Fruit fly (Drosophila melanogaster) whole organism: ENCODE results near the gene mRpS18B.

Experiments
- CG8478 ChIP-seq: fragments of >200 bp; optimal IDR thresholded peaks from 2 replicates; lab custom pipeline; 2018; ENCODE audit warnings: inconsistent platforms
- psq ChIP-seq: fragments of >200 bp; optimal IDR thresholded peaks from 2 replicates; lab custom pipeline; 2017

- TF ChIP-seq psq (lab: Kevin White, UChicago), result no peak
- TF ChIP-seq CG8478 (lab: Kevin White, UChicago), result no peak
These were observed 35.9 kb downstream of the mRpS18B start, which contains the start of the genes barr and lok for dm6 chr2L:20061018-20061657.
